Worm (Caenorhabditis elegans): ENCODE results near the gene abce-1.

DNA sequence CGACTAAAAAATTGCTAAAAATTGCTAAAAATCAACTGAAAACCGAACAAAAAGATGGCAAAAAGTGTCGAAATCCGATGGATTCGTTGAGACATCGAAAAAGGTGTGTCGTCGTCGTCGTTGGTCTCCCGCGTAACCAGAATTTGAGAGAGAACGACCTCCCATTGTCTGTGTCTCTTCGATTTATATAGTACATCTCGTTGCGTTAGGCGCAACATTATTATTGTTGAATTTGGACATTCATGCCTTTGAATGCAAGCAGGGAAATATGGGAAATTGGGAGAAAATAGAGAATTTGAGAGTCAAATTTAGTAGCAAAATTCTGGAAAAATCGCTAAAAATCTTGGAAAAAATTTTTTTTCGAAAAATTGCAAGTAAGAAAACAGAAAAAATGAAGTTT is 49.6 kb upstream of the abce-1 start:
- no peak for TF ChIP-seq skn-1 (tag; optimal IDR thresholded peaks at IDR 0.05)
- no peak for TF ChIP-seq elt-1 (tag; optimal IDR thresholded peaks at IDR 0.05)
- TF ChIP-seq ceh-82 (tag; optimal IDR thresholded peaks at IDR 0.05) = no peak
- no peak for TF ChIP-seq nhr-77 (tag; optimal IDR thresholded peaks at IDR 0.05)
- no peak for TF ChIP-seq elt-3 (tag; optimal IDR thresholded peaks at IDR 0.05)
- TF ChIP-seq ZK546.5 (tag; optimal IDR thresholded peaks at IDR 0.05) = no peak
- TF ChIP-seq R02D3.7 (tag; optimal IDR thresholded peaks at IDR 0.05) = no peak
- no peak for TF ChIP-seq F13H6.1 (tag; optimal IDR thresholded peaks at IDR 0.05)
- TF ChIP-seq ztf-11 (tag; optimal IDR thresholded peaks at IDR 0.05) = no peak
- TF ChIP-seq mdl-1 (tag; optimal IDR thresholded peaks at IDR 0.05) = no peak
